Worm (Caenorhabditis elegans) whole organism, L4 larva: ENCODE results near the gene stt-3.
A peak's percentile ranks its signal among the peaks of the same experiment; 100 is the strongest.

Experiments used
- F44E2.7 ChIP-seq: fragments of 200-800 bp; sonication (Bioruptor generic); IDR thresholded peaks from 2 replicates; pipeline ENCODE4 v2.1.2; 2022; ENCODE audit warnings: missing genetic modification characterization, missing compliant biosample characterization
- F49E8.2 ChIP-seq: sonication (generic microtip); optimal IDR thresholded peaks from 2 replicates; lab custom pipeline; 2016; ENCODE audit warnings: missing compliant biosample characterization, mild to moderate bottlenecking, missing genetic modification characterization, borderline replicate concordance
- R02D3.7 ChIP-seq: fragments of 150-350 bp; sonication (generic microtip); optimal IDR thresholded peaks from 3 replicates; lab custom pipeline; 2014; ENCODE audit warnings: missing biosample characterization, missing genetic modification characterization
- T20F7.1 ChIP-seq: fragments of 200-800 bp; sonication (Bioruptor generic); optimal IDR thresholded peaks from 2 replicates; lab custom pipeline; 2018; ENCODE audit warnings: mild to moderate bottlenecking, missing genetic modification characterization, missing compliant biosample characterization
- Y48G9A.11 ChIP-seq: fragments of 200-800 bp; sonication (Bioruptor generic); IDR thresholded peaks from 2 replicates; pipeline ENCODE4 v1.3.6; 2022; ENCODE audit warnings: missing genetic modification reagents, missing genetic modification characterization, missing compliant biosample characterization
- Y75B8A.6 ChIP-seq: fragments of 200-800 bp; sonication (Bioruptor generic); IDR thresholded peaks from 2 replicates; pipeline ENCODE4 v1.3.6; 2022; ENCODE audit warnings: missing genetic modification reagents, missing genetic modification characterization, missing compliant biosample characterization
- ZK546.5 ChIP-seq, 2 experiments: sonication (generic microtip); optimal IDR thresholded peaks; 2 replicates each; lab custom pipeline; 2017; ENCODE audit warnings: missing biosample characterization in 2 of 2, missing genetic modification characterization in 2 of 2
- aly-2 ChIP-seq: sonication (generic microtip); optimal IDR thresholded peaks from 2 replicates; lab custom pipeline; 2018; ENCODE audit warnings: missing biosample characterization, missing genetic modification characterization
- ama-1 ChIP-seq: fragments of 150-350 bp; optimal IDR thresholded peaks from 2 replicates; lab custom pipeline; 2014; ENCODE audit warnings: inconsistent platforms, mixed read lengths
- arid-1 ChIP-seq: fragments of 200-800 bp; sonication (Bioruptor generic); conservative IDR thresholded peaks from 2 replicates; pipeline ENCODE4 v1.3.6; 2022; ENCODE audit warnings: missing genetic modification reagents, missing genetic modification characterization, missing compliant biosample characterization
- ceh-28 ChIP-seq: fragments of 150-350 bp; optimal IDR thresholded peaks from 2 replicates; lab custom pipeline; 2014; ENCODE audit warnings: missing biosample characterization, missing genetic modification reagents, missing genetic modification characterization
- ceh-32 ChIP-seq: sonication (generic microtip); optimal IDR thresholded peaks from 2 replicates; lab custom pipeline; 2016; ENCODE audit warnings: mild to moderate bottlenecking, missing genetic modification characterization, missing compliant biosample characterization; ENCODE audit not compliant: poor library complexity
- ceh-82 ChIP-seq: sonication (generic microtip); optimal IDR thresholded peaks from 2 replicates; lab custom pipeline; 2017; ENCODE audit warnings: missing biosample characterization, missing genetic modification characterization
- daf-16 ChIP-seq, 3 experiments: sonication (generic microtip); optimal IDR thresholded peaks; 2 replicates each; lab custom pipeline; 2016 to 2017; ENCODE audit warnings: missing genetic modification characterization in 3 of 3, missing genetic modification reagents in 3 of 3, mild to moderate bottlenecking in 2 of 3, missing compliant biosample characterization in 2 of 3, missing biosample characterization in 1 of 3, moderate library complexity in 1 of 3
- daf-19 ChIP-seq: fragments of 200-800 bp; sonication (Bioruptor generic); conservative IDR thresholded peaks from 2 replicates; pipeline ENCODE4 v1.3.6; 2022; ENCODE audit warnings: missing genetic modification characterization, missing compliant biosample characterization
- daf-8 ChIP-seq: fragments of 200-800 bp; sonication (Bioruptor generic); IDR thresholded peaks from 2 replicates; pipeline ENCODE4 v1.3.6; 2022; ENCODE audit warnings: missing genetic modification characterization, missing compliant biosample characterization
- dmd-8 ChIP-seq: fragments of 200-800 bp; sonication (Bioruptor generic); IDR thresholded peaks from 2 replicates; pipeline ENCODE4 v1.3.6; 2022; ENCODE audit warnings: missing genetic modification characterization, missing compliant biosample characterization
- dve-1 ChIP-seq: sonication (generic microtip); optimal IDR thresholded peaks from 2 replicates; lab custom pipeline; 2017; ENCODE audit warnings: antibody characterized with exemption, mild to moderate bottlenecking, missing genetic modification characterization, missing compliant biosample characterization; ENCODE audit not compliant: insufficient read depth
- egl-43 ChIP-seq: fragments of 200-800 bp; sonication (Bioruptor generic); IDR thresholded peaks from 2 replicates; pipeline ENCODE4 v1.3.6; 2022; ENCODE audit warnings: missing genetic modification reagents, missing genetic modification characterization, missing compliant biosample characterization
- fkh-10 ChIP-seq: fragments of 150-350 bp; optimal IDR thresholded peaks from 2 replicates; lab custom pipeline; 2014; ENCODE audit warnings: missing biosample characterization, missing genetic modification reagents, missing genetic modification characterization
- lin-1 ChIP-seq: fragments of 200-800 bp; sonication (Bioruptor generic); IDR thresholded peaks from 2 replicates; pipeline ENCODE4 v1.3.6; 2022; ENCODE audit warnings: missing genetic modification reagents, missing genetic modification characterization, missing compliant biosample characterization
- lin-29 ChIP-seq: fragments of 200-800 bp; sonication (Bioruptor generic); IDR thresholded peaks from 2 replicates; pipeline ENCODE4 v1.3.6; 2022; ENCODE audit warnings: missing genetic modification reagents, missing genetic modification characterization, missing compliant biosample characterization
- lin-38 ChIP-seq: fragments of 200-800 bp; sonication (Bioruptor generic); IDR thresholded peaks from 2 replicates; pipeline ENCODE4 v1.3.6; 2022; ENCODE audit warnings: missing genetic modification reagents, missing genetic modification characterization, missing compliant biosample characterization
- lir-3 ChIP-seq: sonication (generic microtip); optimal IDR thresholded peaks from 2 replicates; lab custom pipeline; 2016; ENCODE audit warnings: mild to moderate bottlenecking, missing genetic modification characterization, missing compliant biosample characterization
- madf-5 ChIP-seq, 2 experiments: fragments of 200-800 bp; sonication (Bioruptor generic); IDR thresholded peaks; 2 replicates each; pipeline ENCODE4 v1.3.6; 2022; ENCODE audit warnings: missing compliant biosample characterization in 2 of 2, missing genetic modification characterization in 2 of 2
- madf-9 ChIP-seq: fragments of 200-800 bp; sonication (Bioruptor generic); conservative IDR thresholded peaks from 2 replicates; pipeline ENCODE4 v1.3.6; 2022; ENCODE audit warnings: missing genetic modification reagents, missing genetic modification characterization, missing compliant biosample characterization
- mdt-29 ChIP-seq: fragments of 200-800 bp; sonication (Bioruptor generic); IDR thresholded peaks from 2 replicates; pipeline ENCODE4 v1.3.6; 2022; ENCODE audit warnings: missing genetic modification reagents, missing genetic modification characterization, missing compliant biosample characterization
- mep-1 ChIP-seq: fragments of 150-350 bp; sonication (generic microtip); optimal IDR thresholded peaks from 3 replicates; lab custom pipeline; 2014; ENCODE audit warnings: missing biosample characterization, missing genetic modification characterization
- mxl-2 ChIP-seq: fragments of 200-800 bp; sonication (Bioruptor generic); conservative IDR thresholded peaks from 2 replicates; pipeline ENCODE4 v1.3.6; 2022; ENCODE audit warnings: missing genetic modification reagents, missing genetic modification characterization, missing compliant biosample characterization
- nhr-11 ChIP-seq: fragments of 150-350 bp; optimal IDR thresholded peaks from 2 replicates; lab custom pipeline; 2014; ENCODE audit warnings: missing biosample characterization, missing genetic modification characterization
- nhr-111 ChIP-seq: fragments of 200-800 bp; sonication (Bioruptor generic); optimal IDR thresholded peaks from 2 replicates; lab custom pipeline; 2018; ENCODE audit warnings: mild to moderate bottlenecking, missing genetic modification characterization, missing compliant biosample characterization
- nhr-28 ChIP-seq: fragments of 150-350 bp; optimal IDR thresholded peaks from 2 replicates; lab custom pipeline; 2014; ENCODE audit warnings: missing biosample characterization, missing genetic modification characterization
- nhr-48 ChIP-seq: sonication (generic microtip); optimal IDR thresholded peaks from 2 replicates; lab custom pipeline; 2016; ENCODE audit warnings: mild to moderate bottlenecking, missing genetic modification characterization, missing compliant biosample characterization
- nhr-76 ChIP-seq: fragments of 150-350 bp; optimal IDR thresholded peaks from 2 replicates; lab custom pipeline; 2014; ENCODE audit warnings: missing biosample characterization, missing genetic modification characterization
- nhr-77 ChIP-seq: fragments of 150-350 bp; optimal IDR thresholded peaks from 2 replicates; lab custom pipeline; 2014; ENCODE audit warnings: missing biosample characterization, missing genetic modification characterization
- pha-4 ChIP-seq, 2 experiments: fragments of 150-350 bp in 1 of 2; fragments of 200-800 bp in 1 of 2; sonication (Bioruptor generic) in 1 of 2; IDR thresholded peaks in 1 of 2; optimal IDR thresholded peaks in 1 of 2; 2 replicates each; pipeline versions ENCODE4 v1.3.6 to Lab custom; 2014 to 2022; ENCODE audit warnings: missing genetic modification characterization in 2 of 2, missing genetic modification reagents in 2 of 2, missing biosample characterization in 1 of 2, missing compliant biosample characterization in 1 of 2
- pqm-1 ChIP-seq: sonication (generic microtip); optimal IDR thresholded peaks from 2 replicates; lab custom pipeline; 2017; ENCODE audit warnings: missing biosample characterization, missing genetic modification characterization
- saeg-2 ChIP-seq: fragments of 200-800 bp; sonication (Bioruptor generic); IDR thresholded peaks from 2 replicates; pipeline ENCODE4 v1.3.6; 2022; ENCODE audit warnings: missing genetic modification reagents, missing genetic modification characterization, missing compliant biosample characterization
- snpc-4 ChIP-seq: fragments of 150-350 bp; optimal IDR thresholded peaks from 2 replicates; lab custom pipeline; 2014; ENCODE audit warnings: missing biosample characterization, missing genetic modification characterization
- spr-1 ChIP-seq: sonication (generic microtip); optimal IDR thresholded peaks from 2 replicates; lab custom pipeline; 2016; ENCODE audit warnings: mild to moderate bottlenecking, missing genetic modification characterization, missing compliant biosample characterization
- unc-130 ChIP-seq: sonication (generic microtip); optimal IDR thresholded peaks from 2 replicates; lab custom pipeline; 2016; ENCODE audit warnings: missing genetic modification reagents, missing genetic modification characterization, missing compliant biosample characterization
- vab-7 ChIP-seq: fragments of 200-800 bp; sonication (Bioruptor generic); IDR thresholded peaks from 2 replicates; pipeline ENCODE4 v1.3.6; 2022; ENCODE audit warnings: missing genetic modification reagents, missing genetic modification characterization, missing compliant biosample characterization
- zfp-2 ChIP-seq: sonication (generic microtip); optimal IDR thresholded peaks from 2 replicates; lab custom pipeline; 2016; ENCODE audit warnings: mild to moderate bottlenecking, missing genetic modification characterization, missing compliant biosample characterization
- zfp-3 ChIP-seq: fragments of 200-800 bp; sonication (Bioruptor generic); conservative IDR thresholded peaks from 2 replicates; pipeline ENCODE4 v1.3.6; 2022; ENCODE audit warnings: missing genetic modification reagents, missing genetic modification characterization, missing compliant biosample characterization
- ztf-7 ChIP-seq: fragments of 150-350 bp; optimal IDR thresholded peaks from 2 replicates; lab custom pipeline; 2014; ENCODE audit warnings: missing biosample characterization, missing genetic modification characterization

stt-3 gene

DNA sequence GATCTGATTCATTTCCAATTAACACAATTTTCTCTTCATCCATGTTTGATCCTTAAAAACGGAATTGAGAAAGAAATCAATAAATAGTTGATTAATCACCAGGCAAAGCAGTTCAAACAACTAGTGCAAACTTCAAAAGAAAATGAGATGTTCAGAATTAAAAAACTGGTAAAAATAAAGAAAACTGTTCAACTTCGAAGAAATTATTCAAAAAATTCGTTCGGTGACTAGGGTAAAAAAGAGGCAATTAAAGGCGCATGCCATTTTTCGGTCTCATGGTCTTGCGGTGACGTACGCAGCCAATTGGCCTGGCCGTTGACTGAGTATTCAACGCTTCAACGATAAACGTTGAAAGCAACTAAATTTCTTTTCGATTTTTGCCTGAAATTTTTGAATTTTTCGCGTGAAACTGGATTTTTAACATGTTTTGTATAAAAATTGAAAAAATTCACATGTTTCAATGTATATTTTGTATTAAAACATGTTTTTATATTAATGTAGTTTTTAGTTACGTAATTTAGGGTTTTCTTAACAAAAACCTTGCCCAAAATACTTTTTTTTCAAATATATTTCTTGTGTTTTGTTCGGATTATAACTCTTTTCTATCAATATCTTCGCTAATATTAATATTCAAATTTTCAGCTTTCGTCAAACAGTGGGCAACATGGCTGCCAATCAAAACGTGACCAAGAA lies 42.1 kb upstream of the stt-3 start, which contains the start of the genes sna-3 and rps-3 (continued):
- TF ChIP-seq egl-43 (GFP tag; lab: Robert Waterston, UW): no peak
- no peak for TF ChIP-seq fkh-10
- TF ChIP-seq unc-130: peak; percentile 69
- TF ChIP-seq mxl-2: no peak

DNA sequence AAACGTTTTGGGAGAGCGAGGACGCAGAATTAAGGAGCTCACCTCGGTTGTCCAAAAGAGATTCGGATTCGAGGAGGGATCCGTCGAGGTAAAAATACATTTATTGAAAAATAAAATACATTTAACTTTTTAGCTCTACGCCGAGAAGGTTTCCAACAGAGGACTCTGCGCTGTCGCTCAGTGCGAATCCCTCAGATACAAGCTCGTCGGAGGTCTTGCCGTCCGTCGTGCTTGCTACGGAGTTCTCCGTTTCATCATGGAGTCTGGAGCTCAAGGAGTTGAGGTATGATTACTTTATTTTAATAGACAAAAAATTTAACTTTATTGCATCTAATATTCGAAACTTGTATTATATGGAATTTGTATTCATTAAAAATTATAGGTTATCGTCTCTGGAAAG lies 41.4 kb upstream of the stt-3 start:
- TF ChIP-seq saeg-2 (GFP tag; lab: Robert Waterston, UW): 0 out of 2 replicates have a peak, but pooled peaks have one; percentile 18
- TF ChIP-seq egl-43 (GFP tag; lab: Robert Waterston, UW): no peak
- TF ChIP-seq dmd-8 (GFP tag; lab: Robert Waterston, UW): 0 out of 2 replicates have a peak, but pooled peaks have one; percentile 4

ce11 chrIII:6207881-6208280 lies 40.6 kb upstream of the stt-3 start, which contains the start of gene C23G10.2:
C23G10.2 (plus strand) TSS chrIII:6208064.
- TF ChIP-seq nhr-76 (tag; lab: Kevin White, UChicago): no peak
- no peak for TF ChIP-seq zfp-2 (tag; lab: Kevin White, UChicago)
- TF ChIP-seq F49E8.2 (tag; lab: Kevin White, UChicago): peak; percentile 43
- TF ChIP-seq spr-1 (tag; lab: Kevin White, UChicago): no peak
- 0 out of 2 replicates have a peak, but pooled peaks have one; percentile 42 for TF ChIP-seq egl-43 (GFP tag; lab: Robert Waterston, UW)
- no peak for TF ChIP-seq aly-2 (tag; lab: Kevin White, UChicago)
- TF ChIP-seq mep-1 (tag; lab: Kevin White, UChicago): no peak
- TF ChIP-seq lin-29 (GFP tag; lab: Robert Waterston, UW): no peak
- TF ChIP-seq madf-9: no peak
- peak; percentile 51; the same call in 1 of the 2 replicates for TF ChIP-seq Y48G9A.11 (GFP tag; lab: Robert Waterston, UW)
- TF ChIP-seq nhr-11 (tag; lab: Kevin White, UChicago): no peak
- TF ChIP-seq snpc-4: no peak
- TF ChIP-seq mxl-2: no peak
- no peak for TF ChIP-seq mdt-29
- no peak; the same call in 1 of the 2 replicates for TF ChIP-seq pha-4 (GFP tag; IDR thresholded peaks at IDR 0.05; lab: Robert Waterston, UW)
- no peak for TF ChIP-seq pha-4 (tag; optimal IDR thresholded peaks at IDR 0.05; lab: Kevin White, UChicago)
- TF ChIP-seq daf-19 (GFP tag; lab: Robert Waterston, UW): no peak
- no peak for TF ChIP-seq madf-5 (GFP tag; IDR thresholded peaks at IDR 0.05; lab: Robert Waterston, UW)
- no peak for TF ChIP-seq T20F7.1 (GFP tag; lab: Kevin White, UChicago)
- no peak for TF ChIP-seq nhr-48
- 0 out of 2 replicates have a peak, but pooled peaks have one; percentile 7 for TF ChIP-seq F44E2.7 (GFP tag; lab: Robert Waterston, UW)
- TF ChIP-seq ztf-7 (tag; lab: Kevin White, UChicago): no peak
- TF ChIP-seq daf-16 (GFP tag; optimal IDR thresholded peaks at IDR 0.05; lab: Kevin White, UChicago): no peak
- TF ChIP-seq daf-16 (tag; optimal IDR thresholded peaks at IDR 0.05; lab: Kevin White, UChicago): no peak
- TF ChIP-seq nhr-111 (GFP tag; lab: Kevin White, UChicago): no peak
- TF ChIP-seq ceh-32 (tag; lab: Kevin White, UChicago): no peak
- no peak for TF ChIP-seq dve-1 (tag; lab: Kevin White, UChicago)
- TF ChIP-seq ceh-82 (tag; lab: Kevin White, UChicago): no peak
- TF ChIP-seq ama-1 (lab: Kevin White, UChicago): peak; percentile 78
- peak; percentile 34; the same call in 1 of the 2 replicates for TF ChIP-seq lin-38 (GFP tag; lab: Robert Waterston, UW)
- TF ChIP-seq ZK546.5 (tag; optimal IDR thresholded peaks at IDR 0.05; lab: Kevin White, UChicago): no peak
- peak; percentile 20 for TF ChIP-seq nhr-28 (tag; lab: Kevin White, UChicago)
- no peak for TF ChIP-seq lin-1 (GFP tag; lab: Robert Waterston, UW)
- TF ChIP-seq zfp-3 (GFP tag; lab: Robert Waterston, UW): no peak
- no peak for TF ChIP-seq pqm-1 (tag; lab: Kevin White, UChicago)
- TF ChIP-seq lir-3 (tag; lab: Kevin White, UChicago): no peak
- TF ChIP-seq R02D3.7: no peak
- TF ChIP-seq ceh-28 (tag; lab: Kevin White, UChicago): no peak
- TF ChIP-seq vab-7: peak; percentile 4; the same call in 1 of the 2 replicates
- no peak for TF ChIP-seq daf-8 (GFP tag; lab: Robert Waterston, UW)
- 0 out of 2 replicates have a peak, but pooled peaks have one; percentile 16 for TF ChIP-seq arid-1 (GFP tag; lab: Robert Waterston, UW)
- 0 out of 2 replicates have a peak, but pooled peaks have one; percentile 25 for TF ChIP-seq Y75B8A.6
- TF ChIP-seq nhr-77: no peak
